Fruit fly (Drosophila melanogaster) whole organism, embryonic: Measurements from ENCODE around the gene CG32192.

ENCODE experiments used
- Atf6 ChIP-seq: fragments of 200-800 bp; sonication (Bioruptor generic); IDR thresholded peaks from 2 replicates; pipeline ENCODE4 v1.3.6; 2022; ENCODE audit warnings: missing biosample characterization, missing genetic modification characterization
- CG10209 ChIP-seq: fragments of 200-800 bp; sonication (Bioruptor generic); optimal IDR thresholded peaks from 3 replicates; lab custom pipeline; 2017; ENCODE audit warnings: missing biosample characterization, mild to moderate bottlenecking, missing genetic modification characterization, missing genetic modification reagents
- CG1024 ChIP-seq: fragments of 200-800 bp; sonication (Bioruptor generic); IDR thresholded peaks from 2 replicates; pipeline ENCODE4 v1.3.6; 2022; ENCODE audit warnings: missing biosample characterization, missing genetic modification characterization
- CG10543 ChIP-seq: fragments of 200-800 bp; sonication (Bioruptor generic); optimal IDR thresholded peaks from 3 replicates; lab custom pipeline; 2017; ENCODE audit warnings: missing biosample characterization, mild to moderate bottlenecking, missing genetic modification characterization, moderate library complexity
- CG11504 ChIP-seq: fragments of 200-800 bp; sonication (Bioruptor generic); optimal IDR thresholded peaks from 3 replicates; lab custom pipeline; 2019; ENCODE audit warnings: missing biosample characterization, mild to moderate bottlenecking, missing genetic modification characterization, moderate library complexity
- CG1233 ChIP-seq: fragments of 200-800 bp; sonication (Bioruptor generic); optimal IDR thresholded peaks from 4 replicates; lab custom pipeline; 2018; ENCODE audit warnings: missing biosample characterization, mild to moderate bottlenecking, missing genetic modification characterization
- CG13287 ChIP-seq: fragments of 200-800 bp; sonication (Bioruptor generic); IDR thresholded peaks from 2 replicates; pipeline ENCODE4 v1.3.6; 2022; ENCODE audit warnings: missing biosample characterization, missing genetic modification characterization; ENCODE audit not compliant: partially characterized antibody
- CG13424 ChIP-seq: fragments of 200-800 bp; sonication (Bioruptor generic); optimal IDR thresholded peaks from 2 replicates; lab custom pipeline; 2019; ENCODE audit warnings: missing biosample characterization, mild to moderate bottlenecking, missing genetic modification characterization, moderate library complexity
- CG15269 ChIP-seq: fragments of 200-800 bp; sonication (Bioruptor generic); optimal IDR thresholded peaks from 2 replicates; lab custom pipeline; 2018; ENCODE audit warnings: missing biosample characterization, mild to moderate bottlenecking, missing genetic modification characterization, moderate library complexity
- CG17186 ChIP-seq: fragments of 200-800 bp; sonication (Bioruptor generic); optimal IDR thresholded peaks from 3 replicates; lab custom pipeline; 2017; ENCODE audit warnings: missing biosample characterization, missing genetic modification reagents, missing genetic modification characterization
- CG17385 ChIP-seq: fragments of 200-800 bp; sonication (Bioruptor generic); optimal IDR thresholded peaks from 3 replicates; lab custom pipeline; 2018; ENCODE audit warnings: missing biosample characterization, mild to moderate bottlenecking, missing genetic modification characterization
- CG1792 ChIP-seq: fragments of 200-800 bp; sonication (Bioruptor generic); optimal IDR thresholded peaks from 2 replicates; lab custom pipeline; 2016; ENCODE audit warnings: missing biosample characterization, missing genetic modification characterization
- CG30431 ChIP-seq: fragments of 200-800 bp; sonication (Bioruptor generic); optimal IDR thresholded peaks from 2 replicates; lab custom pipeline; 2017; ENCODE audit warnings: missing biosample characterization, missing genetic modification characterization
- CG31224 ChIP-seq: fragments of 200-800 bp; sonication (Bioruptor generic); IDR thresholded peaks from 2 replicates; pipeline ENCODE4 v1.3.6; 2022; ENCODE audit warnings: missing biosample characterization, missing genetic modification characterization
- CG4820 ChIP-seq: fragments of 200-800 bp; sonication (Bioruptor generic); optimal IDR thresholded peaks from 3 replicates; lab custom pipeline; 2016; ENCODE audit warnings: missing biosample characterization, missing genetic modification characterization
- CG5180 ChIP-seq: fragments of 200-800 bp; sonication (Bioruptor generic); optimal IDR thresholded peaks from 3 replicates; lab custom pipeline; 2017; ENCODE audit warnings: missing biosample characterization, missing genetic modification characterization, mild to moderate bottlenecking, moderate library complexity, missing genetic modification reagents
- CG6272 ChIP-seq: fragments of 200-800 bp; sonication (Bioruptor generic); IDR thresholded peaks from 2 replicates; pipeline ENCODE4 v1.3.6; 2022; ENCODE audit warnings: missing biosample characterization, missing genetic modification characterization
- CG6689 ChIP-seq: fragments of 200-800 bp; sonication (Bioruptor generic); IDR thresholded peaks from 2 replicates; pipeline ENCODE4 v1.3.6; 2022; ENCODE audit warnings: missing biosample characterization, missing genetic modification characterization
- CG7786 ChIP-seq: fragments of 200-800 bp; sonication (Bioruptor generic); optimal IDR thresholded peaks from 2 replicates; lab custom pipeline; 2016; ENCODE audit warnings: missing biosample characterization, missing genetic modification characterization
- CG8281 ChIP-seq: fragments of 200-800 bp; sonication (Bioruptor generic); optimal IDR thresholded peaks from 2 replicates; lab custom pipeline; 2018; ENCODE audit warnings: missing biosample characterization, mild to moderate bottlenecking, missing genetic modification characterization, moderate library complexity
- Dip2 ChIP-seq: fragments of 200-800 bp; sonication (Bioruptor generic); IDR thresholded peaks from 2 replicates; pipeline ENCODE4 v1.3.6; 2022; ENCODE audit warnings: missing biosample characterization, missing genetic modification characterization
- Fer2 ChIP-seq: fragments of 200-800 bp; sonication (Bioruptor generic); optimal IDR thresholded peaks from 2 replicates; lab custom pipeline; 2018; ENCODE audit warnings: missing biosample characterization, mild to moderate bottlenecking, missing genetic modification characterization, moderate library complexity
- HHEX ChIP-seq: fragments of 200-800 bp; sonication (Bioruptor generic); optimal IDR thresholded peaks from 3 replicates; lab custom pipeline; 2017; ENCODE audit warnings: missing biosample characterization, mild to moderate bottlenecking, missing genetic modification characterization, missing genetic modification reagents
- Hand ChIP-seq: fragments of 200-800 bp; sonication (Bioruptor generic); optimal IDR thresholded peaks from 2 replicates; lab custom pipeline; 2017; ENCODE audit warnings: mild to moderate bottlenecking, missing biosample characterization, missing genetic modification reagents, missing genetic modification characterization
- Hey ChIP-seq: fragments of 200-800 bp; sonication (Bioruptor generic); optimal IDR thresholded peaks from 3 replicates; lab custom pipeline; 2018; ENCODE audit warnings: missing biosample characterization, mild to moderate bottlenecking, missing genetic modification characterization
- Kr ChIP-seq: fragments of 200-800 bp; sonication (Bioruptor generic); optimal IDR thresholded peaks from 2 replicates; lab custom pipeline; 2017; ENCODE audit warnings: missing biosample characterization, mild to moderate bottlenecking, missing genetic modification characterization
- Mrtf ChIP-seq: fragments of 200-800 bp; sonication (Bioruptor generic); IDR thresholded peaks from 3 replicates; pipeline ENCODE4 v1.3.6; 2022; ENCODE audit warnings: missing biosample characterization, missing genetic modification characterization
- Six4 ChIP-seq: fragments of 200-800 bp; sonication (Bioruptor generic); optimal IDR thresholded peaks from 2 replicates; lab custom pipeline; 2016; ENCODE audit warnings: missing biosample characterization, missing genetic modification characterization
- al ChIP-seq: fragments of 200-800 bp; sonication (Bioruptor generic); IDR thresholded peaks from 2 replicates; pipeline ENCODE4 v1.3.6; 2022; ENCODE audit warnings: missing biosample characterization, missing genetic modification characterization
- bigmax ChIP-seq: fragments of 200-800 bp; sonication (Bioruptor generic); optimal IDR thresholded peaks from 2 replicates; lab custom pipeline; 2018; ENCODE audit warnings: missing biosample characterization, mild to moderate bottlenecking, missing genetic modification characterization
- bowl ChIP-seq: fragments of 200-800 bp; sonication (Bioruptor generic); IDR thresholded peaks from 2 replicates; pipeline ENCODE4 v1.3.6; 2022; ENCODE audit warnings: missing biosample characterization, missing genetic modification characterization
- cad ChIP-seq: fragments of >200 bp; optimal IDR thresholded peaks from 2 replicates; lab custom pipeline; 2017; ENCODE audit warnings: missing biosample characterization, missing genetic modification characterization
- chinmo ChIP-seq: fragments of 200-800 bp; sonication (Bioruptor generic); IDR thresholded peaks from 4 replicates; pipeline ENCODE4 v1.3.6; 2022; ENCODE audit warnings: missing biosample characterization, missing genetic modification characterization; ENCODE audit not compliant: partially characterized antibody
- dimm ChIP-seq: fragments of 200-800 bp; sonication (Bioruptor generic); IDR thresholded peaks from 2 replicates; pipeline ENCODE4 v1.3.6; 2022; ENCODE audit warnings: missing biosample characterization, missing genetic modification characterization
- dmrt99B ChIP-seq: fragments of 200-800 bp; sonication (Bioruptor generic); optimal IDR thresholded peaks from 2 replicates; lab custom pipeline; 2018; ENCODE audit warnings: missing biosample characterization, mild to moderate bottlenecking, missing genetic modification characterization, moderate library complexity
- emc ChIP-seq: fragments of 200-800 bp; sonication (Bioruptor generic); optimal IDR thresholded peaks from 2 replicates; lab custom pipeline; 2016; ENCODE audit warnings: missing biosample characterization, missing genetic modification characterization
- esg ChIP-seq: fragments of 200-800 bp; sonication (Bioruptor generic); conservative IDR thresholded peaks from 2 replicates; pipeline ENCODE4 v1.3.6; 2022; ENCODE audit warnings: missing biosample characterization, missing genetic modification characterization
- eve ChIP-seq, 2 experiments: fragments of >200 bp; optimal IDR thresholded peaks; 2 replicates each; lab custom pipeline; 2017; ENCODE audit warnings: missing biosample characterization in 2 of 2, missing genetic modification characterization in 2 of 2
- fd102C ChIP-seq: fragments of 200-800 bp; sonication (Bioruptor generic); optimal IDR thresholded peaks from 2 replicates; lab custom pipeline; 2018; ENCODE audit warnings: missing biosample characterization, mild to moderate bottlenecking, missing genetic modification characterization, moderate library complexity
- fd3F ChIP-seq: fragments of 200-800 bp; sonication (Bioruptor generic); optimal IDR thresholded peaks from 2 replicates; lab custom pipeline; 2018; ENCODE audit warnings: missing biosample characterization, mild to moderate bottlenecking, missing genetic modification characterization, moderate library complexity
- gcm ChIP-seq: fragments of 200-800 bp; sonication (Bioruptor generic); optimal IDR thresholded peaks from 2 replicates; lab custom pipeline; 2019; ENCODE audit warnings: missing biosample characterization, mild to moderate bottlenecking, missing genetic modification characterization, moderate library complexity
- gfzf ChIP-seq: fragments of 200-800 bp; sonication (Bioruptor generic); optimal IDR thresholded peaks from 2 replicates; lab custom pipeline; 2016; ENCODE audit warnings: missing biosample characterization, mild to moderate bottlenecking, missing genetic modification characterization, moderate library complexity
- gt ChIP-seq: fragments of 200-800 bp; sonication (Bioruptor generic); IDR thresholded peaks from 2 replicates; pipeline ENCODE4 v1.3.6; 2022; ENCODE audit warnings: missing biosample characterization, missing genetic modification characterization
- hbn ChIP-seq: fragments of 200-800 bp; sonication (Bioruptor generic); IDR thresholded peaks from 2 replicates; pipeline ENCODE4 v1.3.6; 2022; ENCODE audit warnings: missing biosample characterization, missing genetic modification characterization; ENCODE audit not compliant: partially characterized antibody
- ind ChIP-seq: fragments of 200-800 bp; sonication (Bioruptor generic); optimal IDR thresholded peaks from 3 replicates; lab custom pipeline; 2016; ENCODE audit warnings: missing biosample characterization, missing genetic modification characterization
- luna ChIP-seq: fragments of 200-800 bp; sonication (Bioruptor generic); optimal IDR thresholded peaks from 2 replicates; lab custom pipeline; 2016; ENCODE audit warnings: missing biosample characterization, missing genetic modification characterization
- nmo ChIP-seq: fragments of 200-800 bp; sonication (Bioruptor generic); optimal IDR thresholded peaks from 2 replicates; lab custom pipeline; 2018; ENCODE audit warnings: missing biosample characterization, mild to moderate bottlenecking, missing genetic modification characterization, moderate library complexity
- otp ChIP-seq: fragments of 200-800 bp; sonication (Bioruptor generic); IDR thresholded peaks from 3 replicates; pipeline ENCODE4, ENCODE4 v1.3.6; 2022; ENCODE audit warnings: missing biosample characterization, missing genetic modification characterization
- pros ChIP-seq: fragments of 200-800 bp; sonication (Bioruptor generic); optimal IDR thresholded peaks from 3 replicates; lab custom pipeline; 2019; ENCODE audit warnings: missing biosample characterization, mild to moderate bottlenecking, missing genetic modification characterization, moderate library complexity
- sima ChIP-seq: fragments of 200-800 bp; sonication (Bioruptor generic); optimal IDR thresholded peaks from 2 replicates; lab custom pipeline; 2016; ENCODE audit warnings: missing biosample characterization, missing genetic modification characterization
- stc ChIP-seq: fragments of 200-800 bp; sonication (Bioruptor generic); IDR thresholded peaks from 2 replicates; pipeline ENCODE4 v1.3.6; 2022; ENCODE audit warnings: missing biosample characterization, missing genetic modification characterization
- zen2 ChIP-seq: fragments of 200-800 bp; sonication (Bioruptor generic); IDR thresholded peaks from 3 replicates; pipeline ENCODE4 v1.3.6; 2022; ENCODE audit warnings: missing biosample characterization, missing genetic modification characterization; ENCODE audit not compliant: partially characterized antibody

The CG32192 gene

dm6 chr3L:18025907-18026306 lies 14.2 kb upstream of the CG32192 start (continued):
- TF ChIP-seq nmo (GFP tag; lab: Kevin White, UChicago): no peak
- no peak for TF ChIP-seq Kr (GFP tag; lab: Kevin White, UChicago)
- no peak for TF ChIP-seq gcm
- no peak for TF ChIP-seq CG5180
- no peak for TF ChIP-seq Fer2 (tag; lab: Kevin White, UChicago)
- TF ChIP-seq emc: no peak
- no peak for TF ChIP-seq CG13424 (tag; lab: Kevin White, UChicago)
- TF ChIP-seq Hand (GFP tag; lab: Kevin White, UChicago): no peak
- no peak for TF ChIP-seq zen2 (GFP tag; lab: Robert Waterston, UW)
- TF ChIP-seq luna: no peak
- no peak for TF ChIP-seq CG17186 (GFP tag; lab: Kevin White, UChicago)
- TF ChIP-seq CG10543: no peak
- no peak for TF ChIP-seq Mrtf (GFP tag; lab: Robert Waterston, UW)
- TF ChIP-seq CG7786 (GFP tag; lab: Kevin White, UChicago): no peak
- no peak for TF ChIP-seq esg (GFP tag; lab: Robert Waterston, UW)
- TF ChIP-seq CG30431 (GFP tag; lab: Kevin White, UChicago): no peak
- TF ChIP-seq CG31224: no peak
- no peak for TF ChIP-seq pros (GFP tag; lab: Kevin White, UChicago)
- TF ChIP-seq eve (GFP tag; optimal IDR thresholded peaks at IDR 0.05; lab: Kevin White, UChicago): no peak
- no peak for TF ChIP-seq CG4820 (GFP tag; lab: Kevin White, UChicago)
- no peak for TF ChIP-seq Dip2
- no peak for TF ChIP-seq Atf6 (GFP tag; lab: Robert Waterston, UW)
- no peak for TF ChIP-seq Six4 (GFP tag; lab: Kevin White, UChicago)
- TF ChIP-seq CG15269 (tag; lab: Kevin White, UChicago): no peak
- TF ChIP-seq dimm (GFP tag; lab: Robert Waterston, UW): no peak
- TF ChIP-seq CG1792 (GFP tag; lab: Kevin White, UChicago): no peak
- peak; percentile 96 for TF ChIP-seq chinmo (GFP tag; lab: Robert Waterston, UW)
- no peak for TF ChIP-seq CG1233 (GFP tag; lab: Kevin White, UChicago)
- TF ChIP-seq sima (GFP tag; lab: Kevin White, UChicago): no peak
- TF ChIP-seq stc (GFP tag; lab: Robert Waterston, UW): no peak
- no peak for TF ChIP-seq cad
- no peak for TF ChIP-seq ind (GFP tag; lab: Kevin White, UChicago)
- peak; percentile 62; the same call in 1 of the 2 replicates for TF ChIP-seq CG13287 (GFP tag; lab: Robert Waterston, UW)
- TF ChIP-seq CG6272 (GFP tag; lab: Robert Waterston, UW): no peak
- no peak for TF ChIP-seq fd102C (GFP tag; lab: Kevin White, UChicago)
- TF ChIP-seq bigmax (GFP tag; lab: Kevin White, UChicago): no peak
- no peak for TF ChIP-seq bowl (GFP tag; lab: Robert Waterston, UW)
- TF ChIP-seq CG10209 (GFP tag; lab: Kevin White, UChicago): no peak
- no peak for TF ChIP-seq gfzf (GFP tag; lab: Kevin White, UChicago)
- TF ChIP-seq CG17385 (GFP tag; lab: Kevin White, UChicago): no peak
- TF ChIP-seq CG1024 (GFP tag; lab: Robert Waterston, UW): no peak
- no peak for TF ChIP-seq gt (GFP tag; lab: Robert Waterston, UW)
- TF ChIP-seq hbn (GFP tag; lab: Robert Waterston, UW): no peak
- no peak for TF ChIP-seq otp (GFP tag; lab: Robert Waterston, UW)
- TF ChIP-seq CG6689 (GFP tag; lab: Robert Waterston, UW): no peak
- TF ChIP-seq al: no peak
- TF ChIP-seq HHEX (GFP tag; lab: Kevin White, UChicago): no peak
- no peak for TF ChIP-seq dmrt99B (tag; lab: Kevin White, UChicago)
- no peak for TF ChIP-seq fd3F
- no peak for TF ChIP-seq CG8281 (tag; lab: Kevin White, UChicago)
- TF ChIP-seq Hey (tag; lab: Kevin White, UChicago): no peak
- peak; percentile 5 for TF ChIP-seq CG11504
